Worm (Caenorhabditis elegans) whole organism, L4 larva: ENCODE measurements around the gene hlh-4.

Source experiments
- D1046.2 ChIP-seq: fragments of 200-800 bp; sonication (Bioruptor generic); IDR thresholded peaks from 2 replicates; pipeline ENCODE4 v1.3.6; 2022; ENCODE audit warnings: missing genetic modification characterization, missing compliant biosample characterization
- F26F4.8 ChIP-seq: fragments of 200-800 bp; sonication (Bioruptor generic); conservative IDR thresholded peaks from 2 replicates; pipeline ENCODE4 v1.3.6; 2022; ENCODE audit warnings: missing genetic modification characterization, missing compliant biosample characterization
- F49E8.2 ChIP-seq: sonication (generic microtip); optimal IDR thresholded peaks from 2 replicates; lab custom pipeline; 2016; ENCODE audit warnings: missing compliant biosample characterization, mild to moderate bottlenecking, missing genetic modification characterization, borderline replicate concordance
- R02D3.7 ChIP-seq: fragments of 150-350 bp; sonication (generic microtip); optimal IDR thresholded peaks from 3 replicates; lab custom pipeline; 2014; ENCODE audit warnings: missing biosample characterization, missing genetic modification characterization
- T20F7.1 ChIP-seq: fragments of 200-800 bp; sonication (Bioruptor generic); optimal IDR thresholded peaks from 2 replicates; lab custom pipeline; 2018; ENCODE audit warnings: mild to moderate bottlenecking, missing genetic modification characterization, missing compliant biosample characterization
- Y5F2A.4 ChIP-seq: fragments of 200-800 bp; sonication (Bioruptor generic); optimal IDR thresholded peaks from 2 replicates; lab custom pipeline; 2018; ENCODE audit warnings: mild to moderate bottlenecking, missing genetic modification characterization, missing compliant biosample characterization
- ZK546.5 ChIP-seq, 2 experiments: sonication (generic microtip); optimal IDR thresholded peaks; 2 replicates each; lab custom pipeline; 2017; ENCODE audit warnings: missing biosample characterization in 2 of 2, missing genetic modification characterization in 2 of 2
- ama-1 ChIP-seq: fragments of 150-350 bp; optimal IDR thresholded peaks from 2 replicates; lab custom pipeline; 2014; ENCODE audit warnings: inconsistent platforms, mixed read lengths
- arid-1 ChIP-seq: fragments of 200-800 bp; sonication (Bioruptor generic); conservative IDR thresholded peaks from 2 replicates; pipeline ENCODE4 v1.3.6; 2022; ENCODE audit warnings: missing genetic modification reagents, missing genetic modification characterization, missing compliant biosample characterization
- ceh-44 ChIP-seq: fragments of 200-800 bp; sonication (Bioruptor generic); IDR thresholded peaks from 2 replicates; pipeline ENCODE4 v1.3.6; 2022; ENCODE audit warnings: missing genetic modification reagents, missing genetic modification characterization, missing compliant biosample characterization
- daf-16 ChIP-seq, 3 experiments: sonication (generic microtip); optimal IDR thresholded peaks; 2 replicates each; lab custom pipeline; 2016 to 2017; ENCODE audit warnings: missing genetic modification characterization in 3 of 3, missing genetic modification reagents in 3 of 3, mild to moderate bottlenecking in 2 of 3, missing compliant biosample characterization in 2 of 3, missing biosample characterization in 1 of 3, moderate library complexity in 1 of 3
- daf-19 ChIP-seq: fragments of 200-800 bp; sonication (Bioruptor generic); conservative IDR thresholded peaks from 2 replicates; pipeline ENCODE4 v1.3.6; 2022; ENCODE audit warnings: missing genetic modification characterization, missing compliant biosample characterization
- daf-8 ChIP-seq: fragments of 200-800 bp; sonication (Bioruptor generic); IDR thresholded peaks from 2 replicates; pipeline ENCODE4 v1.3.6; 2022; ENCODE audit warnings: missing genetic modification characterization, missing compliant biosample characterization
- dve-1 ChIP-seq: sonication (generic microtip); optimal IDR thresholded peaks from 2 replicates; lab custom pipeline; 2017; ENCODE audit warnings: antibody characterized with exemption, mild to moderate bottlenecking, missing genetic modification characterization, missing compliant biosample characterization; ENCODE audit not compliant: insufficient read depth
- egl-27 ChIP-seq: sonication (generic microtip); optimal IDR thresholded peaks from 3 replicates; lab custom pipeline; 2017; ENCODE audit warnings: missing biosample characterization, missing genetic modification reagents, missing genetic modification characterization
- egl-43 ChIP-seq: fragments of 200-800 bp; sonication (Bioruptor generic); IDR thresholded peaks from 2 replicates; pipeline ENCODE4 v1.3.6; 2022; ENCODE audit warnings: missing genetic modification reagents, missing genetic modification characterization, missing compliant biosample characterization
- fkh-10 ChIP-seq: fragments of 150-350 bp; optimal IDR thresholded peaks from 2 replicates; lab custom pipeline; 2014; ENCODE audit warnings: missing biosample characterization, missing genetic modification reagents, missing genetic modification characterization
- hlh-11 ChIP-seq: fragments of 200-800 bp; sonication (Bioruptor generic); optimal IDR thresholded peaks from 2 replicates; lab custom pipeline; 2018; ENCODE audit warnings: mild to moderate bottlenecking, missing genetic modification characterization, missing compliant biosample characterization
- lim-7 ChIP-seq: fragments of 200-800 bp; sonication (Bioruptor generic); IDR thresholded peaks from 2 replicates; pipeline ENCODE4 v1.3.6; 2022; ENCODE audit warnings: missing genetic modification characterization, missing compliant biosample characterization
- lin-1 ChIP-seq: fragments of 200-800 bp; sonication (Bioruptor generic); IDR thresholded peaks from 2 replicates; pipeline ENCODE4 v1.3.6; 2022; ENCODE audit warnings: missing genetic modification reagents, missing genetic modification characterization, missing compliant biosample characterization
- lin-13 ChIP-seq: fragments of 150-350 bp; optimal IDR thresholded peaks from 2 replicates; lab custom pipeline; 2014; ENCODE audit warnings: missing biosample characterization, missing genetic modification reagents, missing genetic modification characterization
- lin-38 ChIP-seq: fragments of 200-800 bp; sonication (Bioruptor generic); IDR thresholded peaks from 2 replicates; pipeline ENCODE4 v1.3.6; 2022; ENCODE audit warnings: missing genetic modification reagents, missing genetic modification characterization, missing compliant biosample characterization
- madf-5 ChIP-seq, 2 experiments: fragments of 200-800 bp; sonication (Bioruptor generic); IDR thresholded peaks; 2 replicates each; pipeline ENCODE4 v1.3.6; 2022; ENCODE audit warnings: missing compliant biosample characterization in 2 of 2, missing genetic modification characterization in 2 of 2
- madf-9 ChIP-seq: fragments of 200-800 bp; sonication (Bioruptor generic); conservative IDR thresholded peaks from 2 replicates; pipeline ENCODE4 v1.3.6; 2022; ENCODE audit warnings: missing genetic modification reagents, missing genetic modification characterization, missing compliant biosample characterization
- mdt-29 ChIP-seq: fragments of 200-800 bp; sonication (Bioruptor generic); IDR thresholded peaks from 2 replicates; pipeline ENCODE4 v1.3.6; 2022; ENCODE audit warnings: missing genetic modification reagents, missing genetic modification characterization, missing compliant biosample characterization
- mep-1 ChIP-seq: fragments of 150-350 bp; sonication (generic microtip); optimal IDR thresholded peaks from 3 replicates; lab custom pipeline; 2014; ENCODE audit warnings: missing biosample characterization, missing genetic modification characterization
- mes-2 ChIP-seq: sonication (generic microtip); optimal IDR thresholded peaks from 2 replicates; lab custom pipeline; 2016; ENCODE audit warnings: missing genotype, mild to moderate bottlenecking, missing genetic modification characterization, missing compliant biosample characterization; ENCODE audit not compliant: poor library complexity, severe bottlenecking
- nhr-102 ChIP-seq: sonication (generic microtip); optimal IDR thresholded peaks from 2 replicates; lab custom pipeline; 2016; ENCODE audit warnings: mild to moderate bottlenecking, missing genetic modification characterization, moderate library complexity, missing compliant biosample characterization
- nhr-111 ChIP-seq: fragments of 200-800 bp; sonication (Bioruptor generic); optimal IDR thresholded peaks from 2 replicates; lab custom pipeline; 2018; ENCODE audit warnings: mild to moderate bottlenecking, missing genetic modification characterization, missing compliant biosample characterization
- nhr-41 ChIP-seq: fragments of 200-800 bp; sonication (Bioruptor generic); IDR thresholded peaks from 2 replicates; pipeline ENCODE4 v1.3.6; 2022; ENCODE audit warnings: missing genetic modification reagents, missing genetic modification characterization, missing compliant biosample characterization
- nhr-48 ChIP-seq: sonication (generic microtip); optimal IDR thresholded peaks from 2 replicates; lab custom pipeline; 2016; ENCODE audit warnings: mild to moderate bottlenecking, missing genetic modification characterization, missing compliant biosample characterization
- nhr-77 ChIP-seq: fragments of 150-350 bp; optimal IDR thresholded peaks from 2 replicates; lab custom pipeline; 2014; ENCODE audit warnings: missing biosample characterization, missing genetic modification characterization
- pha-4 ChIP-seq, 2 experiments: fragments of 150-350 bp in 1 of 2; fragments of 200-800 bp in 1 of 2; sonication (Bioruptor generic) in 1 of 2; IDR thresholded peaks in 1 of 2; optimal IDR thresholded peaks in 1 of 2; 2 replicates each; pipeline versions ENCODE4 v1.3.6 to Lab custom; 2014 to 2022; ENCODE audit warnings: missing genetic modification characterization in 2 of 2, missing genetic modification reagents in 2 of 2, missing biosample characterization in 1 of 2, missing compliant biosample characterization in 1 of 2
- sdz-12 ChIP-seq: fragments of 200-800 bp; sonication (Bioruptor generic); optimal IDR thresholded peaks from 2 replicates; lab custom pipeline; 2018; ENCODE audit warnings: mild to moderate bottlenecking, missing genetic modification characterization, missing compliant biosample characterization
- set-16 ChIP-seq: fragments of 200-800 bp; sonication (Bioruptor generic); IDR thresholded peaks from 2 replicates; pipeline ENCODE4 v1.3.6; 2022; ENCODE audit warnings: missing genetic modification reagents, missing genetic modification characterization, missing compliant biosample characterization
- snpc-4 ChIP-seq: fragments of 150-350 bp; optimal IDR thresholded peaks from 2 replicates; lab custom pipeline; 2014; ENCODE audit warnings: missing biosample characterization, missing genetic modification characterization
- spr-1 ChIP-seq: sonication (generic microtip); optimal IDR thresholded peaks from 2 replicates; lab custom pipeline; 2016; ENCODE audit warnings: mild to moderate bottlenecking, missing genetic modification characterization, missing compliant biosample characterization
- tra-1 ChIP-seq: fragments of 200-800 bp; sonication (Bioruptor generic); IDR thresholded peaks from 2 replicates; pipeline ENCODE4 v1.3.6; 2022; ENCODE audit warnings: missing genetic modification reagents, missing genetic modification characterization, missing compliant biosample characterization
- unc-62 ChIP-seq, 3 experiments: fragments of 150-350 bp in 1 of 3; sonication (generic microtip); optimal IDR thresholded peaks in 2 of 3; peaks in 1 of 3; 1 replicate in 1 of 3; 2 replicates in 2 of 3; lab custom pipeline; 2014 to 2017; ENCODE audit warnings: missing biosample characterization in 3 of 3, missing genetic modification characterization in 3 of 3, missing genetic modification reagents in 3 of 3, missing genotype in 1 of 3
- zfp-3 ChIP-seq: fragments of 200-800 bp; sonication (Bioruptor generic); conservative IDR thresholded peaks from 2 replicates; pipeline ENCODE4 v1.3.6; 2022; ENCODE audit warnings: missing genetic modification reagents, missing genetic modification characterization, missing compliant biosample characterization

Gene hlh-4

DNA sequence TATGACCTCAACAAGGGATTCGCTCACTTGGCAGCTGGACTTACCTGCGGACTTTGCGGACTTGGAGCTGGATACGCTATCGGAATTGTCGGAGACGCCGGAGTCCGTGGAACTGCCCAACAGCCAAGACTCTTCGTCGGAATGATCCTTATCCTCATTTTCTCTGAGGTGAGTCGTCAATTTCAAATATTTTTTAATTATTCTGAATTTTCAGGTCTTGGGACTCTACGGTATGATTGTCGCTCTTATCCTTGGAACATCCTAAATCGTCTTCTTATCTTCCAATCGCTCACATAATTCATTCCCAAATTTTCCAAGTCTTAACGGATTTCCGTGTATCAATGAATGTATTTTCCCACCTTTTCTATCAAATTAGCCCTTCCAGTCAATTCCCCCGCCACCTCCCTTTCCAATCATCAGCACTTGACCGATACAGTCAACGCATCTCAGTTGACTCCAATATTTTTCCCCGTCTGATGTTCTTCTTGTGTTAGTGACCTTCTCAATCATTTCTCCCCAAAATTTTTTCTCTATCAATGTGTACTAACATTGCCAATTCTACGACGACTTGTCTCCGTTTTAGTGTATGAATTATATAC, 43.7 kb upstream of the hlh-4 start, which contains the start of gene R10E11.6 (continued):
- TF ChIP-seq nhr-102 (tag; lab: Kevin White, UChicago): no peak
- no peak for TF ChIP-seq R02D3.7 (tag; lab: Kevin White, UChicago)

- TF ChIP-seq madf-9 (GFP tag; lab: Robert Waterston, UW) (peak; percentile 49; the same call in 1 of the 2 replicates), mdt-29 (GFP tag; lab: Robert Waterston, UW) (no peak), zfp-3 (GFP tag; lab: Robert Waterston, UW) (no peak; the same call in 1 of the 2 replicates), hlh-11 (tag; lab: Kevin White, UChicago) (peak; percentile 32), lin-13 (GFP tag; lab: Kevin White, UChicago) (no peak), lin-1 (GFP tag; lab: Robert Waterston, UW) (peak; percentile 61), mep-1 (tag; lab: Kevin White, UChicago) (peak; percentile 7), Y5F2A.4 (GFP tag; lab: Kevin White, UChicago) (no peak), snpc-4 (no peak), unc-62 (GFP tag; optimal IDR thresholded peaks at IDR 0.05 in 1 of 2; lab: Kevin White, UChicago) (peak in 1 of 2 experiments; percentile 91), unc-62 (tag; optimal IDR thresholded peaks at IDR 0.05; lab: Kevin White, UChicago) (no peak), T20F7.1 (peak; percentile 61), lim-7 (no peak), nhr-102 (tag; lab: Kevin White, UChicago) (peak; percentile 12), fkh-10 (no peak), nhr-41 (GFP tag; lab: Robert Waterston, UW) (no peak), F26F4.8 (no peak), daf-19 (GFP tag; lab: Robert Waterston, UW) (no peak), spr-1 (tag; lab: Kevin White, UChicago) (peak; percentile 39), ZK546.5 (tag; optimal IDR thresholded peaks at IDR 0.05; lab: Kevin White, UChicago) (no peak), set-16 (GFP tag; lab: Robert Waterston, UW) (peak; percentile 23; the same call in 1 of the 2 replicates), daf-16 (GFP tag; optimal IDR thresholded peaks at IDR 0.05; lab: Kevin White, UChicago) (peak in 1 of 2 experiments; percentile 9), daf-16 (tag; optimal IDR thresholded peaks at IDR 0.05; lab: Kevin White, UChicago) (peak; percentile 31), mes-2 (peak; percentile 32), egl-43 (0 out of 2 replicates have a peak, but pooled peaks have one; percentile 47), lin-38 (GFP tag; lab: Robert Waterston, UW) (peak; percentile 77), ceh-44 (no peak), R02D3.7 (tag; lab: Kevin White, UChicago) (no peak), daf-8 (0 out of 2 replicates have a peak, but pooled peaks have one; percentile 10), nhr-77 (tag; lab: Kevin White, UChicago) (no peak), pha-4 (GFP tag; IDR thresholded peaks at IDR 0.05; lab: Robert Waterston, UW) (peak; percentile 38), pha-4 (tag; optimal IDR thresholded peaks at IDR 0.05; lab: Kevin White, UChicago) (no peak), egl-27 (tag; lab: Kevin White, UChicago) (no peak), tra-1 (GFP tag; lab: Robert Waterston, UW) (peak; percentile 26; the same call in 1 of the 2 replicates), nhr-48 (peak; percentile 10), F49E8.2 (tag; lab: Kevin White, UChicago) (peak; percentile 40), D1046.2 (GFP tag; lab: Robert Waterston, UW) (no peak), nhr-111 (GFP tag; lab: Kevin White, UChicago) (peak; percentile 42), sdz-12 (GFP tag; lab: Kevin White, UChicago) (no peak), ama-1 (peak; percentile 90), arid-1 (GFP tag; lab: Robert Waterston, UW) (peak; percentile 49), dve-1 (peak; percentile 31), madf-5 (GFP tag; IDR thresholded peaks at IDR 0.05; lab: Robert Waterston, UW) (0 out of 4 replicates have a peak, but pooled peaks of 1 of the 2 experiments have one; percentile 34)
These were observed 43.2 kb upstream of the hlh-4 start, which contains the start of gene vha-2 for ce11 chrIII:9782011-9782436. TSS of gene vha-2 (plus strand) at chrIII:9782164.
